Worm (Caenorhabditis elegans) whole organism, L1 larva: ENCODE data around the gene nhr-135.

ENCODE experiments used
- ces-1 ChIP-seq: fragments of 150-350 bp; optimal IDR thresholded peaks from 2 replicates; lab custom pipeline; 2014; ENCODE audit warnings: missing biosample characterization, missing genetic modification reagents, missing genetic modification characterization
- efl-3 ChIP-seq: fragments of 200-800 bp; sonication (Bioruptor generic); optimal IDR thresholded peaks from 2 replicates; lab custom pipeline; 2018; ENCODE audit warnings: mild to moderate bottlenecking, missing genetic modification characterization, missing compliant biosample characterization

DNA sequence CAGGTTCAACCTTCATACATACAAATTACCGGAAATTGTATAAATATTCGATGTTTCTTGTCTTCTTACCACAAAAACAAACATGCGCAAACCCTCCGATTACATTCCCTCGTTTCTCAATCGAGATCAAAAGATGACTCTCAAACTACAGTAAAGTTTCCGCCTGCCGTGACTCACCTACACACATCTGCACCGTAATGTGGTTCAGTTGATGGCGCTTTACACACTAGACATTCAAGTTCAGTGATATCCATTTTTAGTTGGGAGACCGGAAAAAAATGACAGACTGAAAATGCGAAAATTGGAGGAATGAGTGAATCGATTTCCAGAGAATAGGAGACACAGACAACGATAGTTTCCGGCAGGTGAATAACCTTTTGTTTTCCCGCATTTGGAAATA lies 2.3 kb downstream of the nhr-135 start, which contains the start of gene nhr-286:
- TF ChIP-seq ces-1 (GFP tag; lab: Kevin White, UChicago) (no peak), efl-3 (no peak)
